Fruit fly (Drosophila melanogaster) whole organism, adult: ENCODE data around the gene CG31347.

Experiments used
- CG11617 ChIP-seq: fragments of 200-800 bp; sonication (Bioruptor generic); optimal IDR thresholded peaks from 2 replicates; lab custom pipeline; 2017; ENCODE audit warnings: mild to moderate bottlenecking, missing biosample characterization, missing genetic modification reagents, missing genetic modification characterization
- CG12768 ChIP-seq: fragments of 200-800 bp; sonication (Bioruptor generic); optimal IDR thresholded peaks from 2 replicates; lab custom pipeline; 2017; ENCODE audit warnings: missing biosample characterization, missing genetic modification characterization, mild to moderate bottlenecking, moderate library complexity, missing genetic modification reagents
- CG14711 ChIP-seq: fragments of 200-800 bp; sonication (Bioruptor generic); optimal IDR thresholded peaks from 2 replicates; lab custom pipeline; 2018; ENCODE audit warnings: missing biosample characterization, mild to moderate bottlenecking, missing genetic modification characterization, moderate library complexity
- CG1620 ChIP-seq: fragments of 200-800 bp; sonication (Bioruptor generic); optimal IDR thresholded peaks from 2 replicates; lab custom pipeline; 2016; ENCODE audit warnings: missing biosample characterization, missing genetic modification characterization
- CG33017 ChIP-seq: fragments of 200-800 bp; sonication (Bioruptor generic); optimal IDR thresholded peaks from 2 replicates; lab custom pipeline; 2018; ENCODE audit warnings: missing biosample characterization, mild to moderate bottlenecking, missing genetic modification characterization, moderate library complexity
- CG5204 ChIP-seq: fragments of 200-800 bp; sonication (Bioruptor generic); optimal IDR thresholded peaks from 2 replicates; lab custom pipeline; 2016; ENCODE audit warnings: missing biosample characterization, missing genetic modification characterization
- CG7045 ChIP-seq: fragments of 200-800 bp; sonication (Bioruptor generic); optimal IDR thresholded peaks from 2 replicates; lab custom pipeline; 2017; ENCODE audit warnings: missing biosample characterization, mild to moderate bottlenecking, missing genetic modification characterization
- CG7101 ChIP-seq: fragments of 200-800 bp; sonication (Bioruptor generic); optimal IDR thresholded peaks from 2 replicates; lab custom pipeline; 2018; ENCODE audit warnings: missing biosample characterization, mild to moderate bottlenecking, missing genetic modification characterization, moderate library complexity
- Clk ChIP-seq: fragments of 200-800 bp; sonication (Bioruptor generic); optimal IDR thresholded peaks from 2 replicates; lab custom pipeline; 2017; ENCODE audit warnings: missing biosample characterization, missing genetic modification characterization
- Crg-1 ChIP-seq: fragments of 200-800 bp; sonication (Bioruptor generic); optimal IDR thresholded peaks from 2 replicates; lab custom pipeline; 2016; ENCODE audit warnings: missing biosample characterization, missing genetic modification characterization
- Hr96 ChIP-seq: fragments of 200-800 bp; sonication (Bioruptor generic); optimal IDR thresholded peaks from 2 replicates; lab custom pipeline; 2016; ENCODE audit warnings: missing biosample characterization, missing genetic modification characterization
- Mnt ChIP-seq: fragments of 200-800 bp; sonication (Bioruptor generic); optimal IDR thresholded peaks from 2 replicates; lab custom pipeline; 2016; ENCODE audit warnings: missing biosample characterization, mild to moderate bottlenecking, missing genetic modification characterization
- bab1 ChIP-seq: fragments of 200-800 bp; sonication (Bioruptor generic); optimal IDR thresholded peaks from 3 replicates; lab custom pipeline; 2019; ENCODE audit warnings: missing biosample characterization, mild to moderate bottlenecking, missing genetic modification characterization, moderate library complexity
- cic ChIP-seq: fragments of 200-800 bp; sonication (Bioruptor generic); optimal IDR thresholded peaks from 2 replicates; lab custom pipeline; 2017; ENCODE audit warnings: missing biosample characterization, mild to moderate bottlenecking, missing genetic modification characterization, moderate library complexity
- cnc ChIP-seq, 2 experiments: fragments of >200 bp; optimal IDR thresholded peaks; 2 replicates each; lab custom pipeline; 2017
- kay ChIP-seq: fragments of 200-800 bp; sonication (Bioruptor generic); peaks from one replicate; lab custom pipeline; 2016; ENCODE audit warnings: missing biosample characterization, missing genetic modification characterization, borderline replicate concordance
- ovo ChIP-seq: fragments of 200-800 bp; sonication (Bioruptor generic); optimal IDR thresholded peaks from 2 replicates; lab custom pipeline; 2016; ENCODE audit warnings: missing biosample characterization, missing genetic modification characterization
- pad ChIP-seq: fragments of 200-800 bp; sonication (Bioruptor generic); optimal IDR thresholded peaks from 3 replicates; lab custom pipeline; 2017; ENCODE audit warnings: missing biosample characterization, missing genetic modification characterization, mild to moderate bottlenecking, moderate library complexity, missing genetic modification reagents
- tj ChIP-seq: fragments of 200-800 bp; sonication (Bioruptor generic); optimal IDR thresholded peaks from 3 replicates; lab custom pipeline; 2017; ENCODE audit warnings: missing biosample characterization, mild to moderate bottlenecking, missing genetic modification characterization, moderate library complexity
- toe ChIP-seq: fragments of 200-800 bp; sonication (Bioruptor generic); optimal IDR thresholded peaks from 2 replicates; lab custom pipeline; 2016; ENCODE audit warnings: missing biosample characterization, missing genetic modification characterization

Gene CG31347

DNA sequence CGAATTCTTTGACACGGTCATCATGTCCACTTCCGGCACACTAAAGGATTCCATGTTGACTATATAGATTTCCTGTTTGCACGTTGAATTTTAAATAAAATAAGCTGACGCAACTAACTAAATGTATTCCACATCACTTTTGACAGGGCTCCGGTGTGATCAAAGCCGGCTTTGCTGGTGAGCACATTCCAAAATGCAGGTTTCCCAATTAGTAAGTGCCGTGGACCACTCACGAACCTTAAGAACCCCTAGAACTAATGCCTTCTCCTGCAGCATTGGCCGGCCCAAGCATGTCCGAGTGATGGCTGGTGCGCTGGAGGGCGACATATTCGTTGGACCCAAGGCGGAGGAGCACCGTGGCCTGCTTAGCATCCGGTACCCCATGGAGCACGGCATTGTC lies at the start of gene CG31347:
CG31347 (minus strand) TSS at position 101 of the 400 bp plus-strand sequence.
- TF ChIP-seq cnc (optimal IDR thresholded peaks at IDR 0.05; lab: Kevin White, UChicago) (no peak), CG7045 (GFP tag; lab: Kevin White, UChicago) (no peak)

DNA sequence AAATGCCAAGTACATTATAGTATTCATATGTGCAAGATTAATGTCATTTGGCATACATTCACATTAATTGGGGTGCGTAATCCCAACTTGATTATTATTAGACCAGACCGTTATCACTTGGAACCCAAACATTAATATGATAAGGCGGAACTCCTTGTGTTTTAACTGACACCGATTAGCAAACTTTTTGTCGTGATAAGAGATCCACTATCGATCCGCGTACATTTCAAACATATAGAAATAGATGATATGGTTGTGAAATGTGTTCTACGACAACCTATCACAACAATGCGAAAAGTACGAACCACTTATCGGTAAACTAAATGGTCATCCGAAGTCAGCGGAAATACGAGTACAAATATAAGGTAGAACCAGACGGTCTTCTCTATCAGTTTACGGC lies 46.9 kb upstream of the CG31347 start, which contains the start of gene Ugt37A2:
Ugt37A2 (plus strand) TSS at position 396 of the 400 bp plus-strand sequence.
- TF ChIP-seq CG11617 (no peak), cic (GFP tag; lab: Kevin White, UChicago) (peak; percentile 7), kay (GFP tag; lab: Kevin White, UChicago) (peak; percentile 68)

DNA sequence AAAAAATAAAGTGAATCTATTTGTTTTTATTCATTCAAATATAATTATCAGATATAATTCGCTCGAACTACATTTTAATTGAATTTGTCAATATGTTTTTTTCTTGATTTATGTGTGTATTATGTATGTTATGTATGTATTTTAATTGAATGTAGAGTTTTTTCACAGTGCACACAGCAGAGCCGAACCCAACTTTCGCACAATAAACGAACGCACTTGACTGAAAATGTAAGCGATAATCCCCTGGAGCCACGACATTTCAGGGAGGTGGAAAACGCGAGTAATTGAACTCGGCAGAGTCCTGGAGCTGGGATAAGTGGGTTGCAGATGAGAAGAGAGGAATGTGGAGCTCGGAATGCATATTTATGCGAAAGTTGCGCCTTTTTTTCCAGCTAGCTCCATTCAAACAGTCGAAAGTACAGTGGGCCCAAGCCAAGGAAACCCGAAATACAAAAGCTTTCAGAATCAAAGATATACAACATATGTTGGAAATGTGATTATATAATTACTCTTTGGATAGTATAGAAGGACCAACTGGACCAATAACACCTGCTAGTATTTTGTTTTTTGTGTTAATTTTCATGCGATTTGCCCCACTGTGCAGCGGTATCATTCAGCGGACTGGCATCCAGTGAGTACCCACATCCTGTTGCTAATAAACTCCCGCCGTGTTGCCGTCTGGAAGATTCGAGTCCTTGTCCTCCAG lies 35.7 kb upstream of the CG31347 start:
- no peak for TF ChIP-seq CG7045 (GFP tag; lab: Kevin White, UChicago)
- no peak for TF ChIP-seq CG12768 (GFP tag; lab: Kevin White, UChicago)
- no peak for TF ChIP-seq pad
- TF ChIP-seq toe (GFP tag; lab: Kevin White, UChicago) = no peak
- no peak for TF ChIP-seq CG14711 (tag; lab: Kevin White, UChicago)
- TF ChIP-seq tj (GFP tag; lab: Kevin White, UChicago) = no peak
- TF ChIP-seq Clk (GFP tag; lab: Kevin White, UChicago) = no peak
- TF ChIP-seq CG1620 (GFP tag; lab: Kevin White, UChicago) = no peak
- no peak for TF ChIP-seq CG5204 (GFP tag; lab: Kevin White, UChicago)
- no peak for TF ChIP-seq CG7101 (tag; lab: Kevin White, UChicago)
- no peak for TF ChIP-seq Mnt
- no peak for TF ChIP-seq CG33017 (tag; lab: Kevin White, UChicago)
- no peak for TF ChIP-seq cnc (optimal IDR thresholded peaks at IDR 0.05; lab: Kevin White, UChicago)
- TF ChIP-seq ovo (GFP tag; lab: Kevin White, UChicago) = no peak
- no peak for TF ChIP-seq bab1 (GFP tag; lab: Kevin White, UChicago)
- TF ChIP-seq Hr96 (GFP tag; lab: Kevin White, UChicago) = no peak
- TF ChIP-seq CG11617 = no peak
- TF ChIP-seq kay (GFP tag; lab: Kevin White, UChicago) = no peak

DNA sequence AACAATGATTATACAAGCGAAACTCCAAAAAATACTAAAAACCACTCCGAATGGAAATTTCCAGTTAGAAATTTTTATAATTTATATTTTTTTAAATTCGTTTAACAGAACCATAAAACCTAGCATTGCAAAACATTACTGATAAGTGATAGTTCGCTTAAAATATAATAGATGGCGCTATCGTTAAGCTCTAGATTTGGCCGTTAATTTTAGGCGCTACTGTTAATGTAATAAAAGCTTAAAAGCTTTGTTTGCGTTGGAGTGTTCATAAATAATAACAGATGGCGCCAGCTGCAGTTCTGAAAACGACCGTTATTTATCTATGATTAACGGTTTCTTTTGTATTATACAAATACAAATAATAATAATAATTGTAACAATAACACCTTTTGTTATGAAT lies 31.4 kb upstream of the CG31347 start:
- TF ChIP-seq pad (no peak), tj (GFP tag; lab: Kevin White, UChicago) (no peak), CG33017 (tag; lab: Kevin White, UChicago) (no peak), CG14711 (tag; lab: Kevin White, UChicago) (no peak), CG7101 (tag; lab: Kevin White, UChicago) (peak; percentile 30), bab1 (GFP tag; lab: Kevin White, UChicago) (peak; percentile 31), Crg-1 (peak; percentile 11), CG1620 (GFP tag; lab: Kevin White, UChicago) (peak; percentile 6), Clk (GFP tag; lab: Kevin White, UChicago) (no peak), kay (GFP tag; lab: Kevin White, UChicago) (peak; percentile 3), CG11617 (no peak), ovo (GFP tag; lab: Kevin White, UChicago) (peak; percentile 63), Mnt (no peak), CG7045 (GFP tag; lab: Kevin White, UChicago) (no peak)

DNA sequence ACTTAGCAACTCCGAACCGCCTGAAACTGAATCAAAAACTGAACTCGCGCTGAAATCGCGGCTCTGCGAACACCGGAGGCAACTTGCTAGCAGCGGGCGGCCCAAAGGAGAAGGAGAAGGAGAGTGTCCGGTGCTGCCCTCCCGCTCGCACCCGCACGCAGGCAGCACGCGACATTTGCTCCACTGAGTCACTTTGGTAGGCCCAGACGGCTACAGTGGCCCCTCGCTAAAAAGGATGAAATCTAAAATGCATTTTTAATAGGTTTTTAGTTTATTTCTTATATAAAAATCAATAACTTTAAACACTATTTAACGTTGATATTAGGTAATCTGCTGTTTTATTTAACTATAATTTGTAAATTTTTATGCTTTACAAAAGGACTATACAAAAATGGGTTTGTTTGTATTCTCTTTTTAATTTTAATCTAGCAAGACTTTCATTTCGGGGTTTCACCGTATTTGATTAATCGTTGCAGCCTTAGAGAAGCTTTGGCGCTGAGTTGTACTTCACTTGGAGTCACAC lies 30.1 kb upstream of the CG31347 start, which contains the start of gene Men:
Men (minus strand) TSS at position 51 of the 523 bp plus-strand sequence.
- no peak for TF ChIP-seq CG12768 (GFP tag; lab: Kevin White, UChicago)
- no peak for TF ChIP-seq cic (GFP tag; lab: Kevin White, UChicago)
- TF ChIP-seq ovo (GFP tag; lab: Kevin White, UChicago) = no peak
- no peak for TF ChIP-seq pad
- TF ChIP-seq Hr96 (GFP tag; lab: Kevin White, UChicago) = no peak
- TF ChIP-seq CG7101 (tag; lab: Kevin White, UChicago) = peak; percentile 59
- peak; percentile 31 for TF ChIP-seq tj (GFP tag; lab: Kevin White, UChicago)
- TF ChIP-seq CG1620 (GFP tag; lab: Kevin White, UChicago) = no peak
- TF ChIP-seq CG14711 (tag; lab: Kevin White, UChicago) = peak; percentile 19
- TF ChIP-seq kay (GFP tag; lab: Kevin White, UChicago) = no peak
- TF ChIP-seq cnc (optimal IDR thresholded peaks at IDR 0.05; lab: Kevin White, UChicago) = no peak
- peak; percentile 22 for TF ChIP-seq CG5204 (GFP tag; lab: Kevin White, UChicago)
- TF ChIP-seq Clk (GFP tag; lab: Kevin White, UChicago) = no peak
- no peak for TF ChIP-seq Crg-1
- peak; percentile 45 for TF ChIP-seq bab1 (GFP tag; lab: Kevin White, UChicago)
- TF ChIP-seq CG7045 (GFP tag; lab: Kevin White, UChicago) = peak; percentile 31
- no peak for TF ChIP-seq CG33017 (tag; lab: Kevin White, UChicago)
- TF ChIP-seq toe (GFP tag; lab: Kevin White, UChicago) = no peak
- TF ChIP-seq CG11617 = no peak
- no peak for TF ChIP-seq Mnt
